Worm (Caenorhabditis elegans) whole organism, L3 larva: ENCODE data around the gene dim-1.

Source experiments
- nhr-237 ChIP-seq: fragments of 150-350 bp; optimal IDR thresholded peaks from 2 replicates; lab custom pipeline; 2014; ENCODE audit warnings: missing biosample characterization, missing genetic modification characterization
- sea-2 ChIP-seq: fragments of 150-350 bp; sonication (generic microtip); optimal IDR thresholded peaks from 4 replicates; lab custom pipeline; 2014; ENCODE audit warnings: missing biosample characterization, missing genetic modification reagents, missing genetic modification characterization
- unc-62 ChIP-seq: fragments of 150-350 bp; sonication (generic microtip); optimal IDR thresholded peaks from 4 replicates; lab custom pipeline; 2014; ENCODE audit warnings: missing biosample characterization, missing genetic modification reagents, missing genetic modification characterization

DNA sequence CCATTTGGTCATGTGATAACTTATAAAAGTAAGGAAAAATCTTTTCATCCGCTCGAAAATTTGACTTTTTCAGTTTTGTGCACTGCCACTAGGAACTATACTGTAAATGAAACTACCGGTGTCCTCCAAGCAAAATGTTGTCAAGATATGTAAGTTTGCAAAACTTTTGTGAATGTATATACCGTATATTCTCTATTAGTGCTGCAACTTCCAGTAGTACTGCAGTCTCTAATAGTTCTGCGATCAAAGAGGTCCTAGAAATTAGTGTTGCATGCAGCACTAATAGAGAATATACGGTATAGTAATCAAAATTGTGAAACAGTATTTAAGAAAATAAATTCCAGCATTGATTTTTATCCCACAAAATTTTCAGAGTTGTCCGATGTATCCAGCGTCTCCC, 28.0 kb downstream of the dim-1 start:
- TF ChIP-seq sea-2 (GFP tag; lab: Kevin White, UChicago): no peak
- no peak for TF ChIP-seq nhr-237
- no peak for TF ChIP-seq unc-62 (GFP tag; lab: Kevin White, UChicago)
